Worm (Caenorhabditis elegans) whole organism, L1 larva: ENCODE measurements around the gene T16H12.3.
A peak's percentile ranks its signal among the peaks of the same experiment; 100 is the strongest.

Experiments used
- C04F5.9 ChIP-seq: sonication (generic microtip); optimal IDR thresholded peaks from 2 replicates; lab custom pipeline; 2016; ENCODE audit warnings: missing genetic modification characterization, missing compliant biosample characterization
- alr-1 ChIP-seq: fragments of 200-800 bp; sonication (Bioruptor generic); optimal IDR thresholded peaks from 2 replicates; lab custom pipeline; 2018; ENCODE audit warnings: borderline replicate concordance, mild to moderate bottlenecking, missing genetic modification characterization, missing compliant biosample characterization
- blmp-1 ChIP-seq: fragments of 150-350 bp; optimal IDR thresholded peaks from 2 replicates; lab custom pipeline; 2014; ENCODE audit warnings: missing biosample characterization, missing genetic modification characterization
- ceh-63 ChIP-seq: fragments of 200-800 bp; sonication (Bioruptor generic); optimal IDR thresholded peaks from 2 replicates; lab custom pipeline; 2018; ENCODE audit warnings: mild to moderate bottlenecking, missing genetic modification characterization, missing compliant biosample characterization
- ceh-8 ChIP-seq: fragments of 200-800 bp; sonication (Bioruptor generic); optimal IDR thresholded peaks from 2 replicates; lab custom pipeline; 2018; ENCODE audit warnings: mild to moderate bottlenecking, missing genetic modification characterization, moderate library complexity, missing compliant biosample characterization
- ceh-88 ChIP-seq: fragments of 200-800 bp; sonication (Bioruptor generic); IDR thresholded peaks from 2 replicates; pipeline ENCODE4 v1.3.6; 2022; ENCODE audit warnings: missing genetic modification characterization, missing compliant biosample characterization
- ces-1 ChIP-seq: fragments of 150-350 bp; optimal IDR thresholded peaks from 2 replicates; lab custom pipeline; 2014; ENCODE audit warnings: missing biosample characterization, missing genetic modification reagents, missing genetic modification characterization
- dsc-1 ChIP-seq: sonication (generic microtip); optimal IDR thresholded peaks from 2 replicates; lab custom pipeline; 2016; ENCODE audit warnings: mild to moderate bottlenecking, missing genetic modification characterization, missing compliant biosample characterization
- ets-5 ChIP-seq: fragments of 200-800 bp; sonication (Bioruptor generic); IDR thresholded peaks from 2 replicates; pipeline ENCODE4 v1.3.6; 2022; ENCODE audit warnings: missing genetic modification characterization, missing compliant biosample characterization
- fkh-10 ChIP-seq: sonication (generic microtip); optimal IDR thresholded peaks from 2 replicates; lab custom pipeline; 2017; ENCODE audit warnings: missing biosample characterization, missing genetic modification reagents, missing genetic modification characterization
- fkh-8 ChIP-seq: sonication (generic microtip); optimal IDR thresholded peaks from 2 replicates; lab custom pipeline; 2016; ENCODE audit warnings: mild to moderate bottlenecking, missing genetic modification characterization, missing compliant biosample characterization
- fos-1 ChIP-seq: fragments of 150-350 bp; optimal IDR thresholded peaks from 2 replicates; lab custom pipeline; 2014; ENCODE audit warnings: missing biosample characterization, missing genetic modification characterization
- grh-1 ChIP-seq: fragments of 200-800 bp; sonication (Bioruptor generic); IDR thresholded peaks from 2 replicates; pipeline ENCODE4 v1.3.6; 2022; ENCODE audit warnings: missing genetic modification reagents, missing genetic modification characterization, missing compliant biosample characterization
- hlh-17 ChIP-seq: fragments of 200-800 bp; sonication (Bioruptor generic); optimal IDR thresholded peaks from 2 replicates; lab custom pipeline; 2018; ENCODE audit warnings: missing genetic modification characterization, mild to moderate bottlenecking, missing compliant biosample characterization, moderate library complexity, borderline replicate concordance
- hpl-2 ChIP-seq: fragments of 150-350 bp; optimal IDR thresholded peaks from 2 replicates; lab custom pipeline; 2014; ENCODE audit warnings: missing biosample characterization, missing genetic modification reagents, missing genetic modification characterization
- isw-1 ChIP-seq: fragments of 200-800 bp; sonication (Bioruptor generic); IDR thresholded peaks from 2 replicates; pipeline ENCODE4 v1.3.6; 2022; ENCODE audit warnings: missing genetic modification characterization, missing compliant biosample characterization
- lin-13 ChIP-seq: fragments of 150-350 bp; optimal IDR thresholded peaks from 2 replicates; lab custom pipeline; 2014; ENCODE audit warnings: missing biosample characterization, missing genetic modification reagents, missing genetic modification characterization
- lin-39 ChIP-seq: fragments of 150-350 bp; optimal IDR thresholded peaks from 2 replicates; lab custom pipeline; 2014; ENCODE audit warnings: missing biosample characterization, missing genetic modification reagents, missing genetic modification characterization
- lir-3 ChIP-seq: sonication (generic microtip); optimal IDR thresholded peaks from 2 replicates; lab custom pipeline; 2016; ENCODE audit warnings: mild to moderate bottlenecking, missing genetic modification characterization, moderate library complexity, missing compliant biosample characterization; ENCODE audit not compliant: poor library complexity
- mab-9 ChIP-seq: fragments of 200-800 bp; sonication (Bioruptor generic); IDR thresholded peaks from 2 replicates; pipeline ENCODE4 v1.3.6; 2022; ENCODE audit warnings: missing genetic modification reagents, missing genetic modification characterization, missing compliant biosample characterization
- mep-1 ChIP-seq: fragments of 150-350 bp; optimal IDR thresholded peaks from 2 replicates; lab custom pipeline; 2014; ENCODE audit warnings: missing biosample characterization, missing genetic modification characterization
- nhr-11 ChIP-seq: fragments of 150-350 bp; optimal IDR thresholded peaks from 2 replicates; lab custom pipeline; 2014; ENCODE audit warnings: missing biosample characterization, missing genetic modification characterization
- nhr-12 ChIP-seq: sonication (generic microtip); optimal IDR thresholded peaks from 2 replicates; lab custom pipeline; 2017; ENCODE audit warnings: missing biosample characterization, missing genetic modification characterization
- nhr-19 ChIP-seq: fragments of 200-800 bp; sonication (Bioruptor generic); conservative IDR thresholded peaks from 2 replicates; pipeline ENCODE4 v1.3.6; 2022; ENCODE audit warnings: missing genetic modification characterization, missing compliant biosample characterization
- nhr-237 ChIP-seq: fragments of 150-350 bp; optimal IDR thresholded peaks from 2 replicates; lab custom pipeline; 2014; ENCODE audit warnings: missing biosample characterization, missing genetic modification characterization
- nhr-47 ChIP-seq: sonication (generic microtip); optimal IDR thresholded peaks from 2 replicates; lab custom pipeline; 2016; ENCODE audit warnings: mild to moderate bottlenecking, missing genetic modification characterization, moderate library complexity, missing compliant biosample characterization
- pag-3 ChIP-seq: sonication (generic microtip); optimal IDR thresholded peaks from 2 replicates; lab custom pipeline; 2017; ENCODE audit warnings: missing genetic modification characterization, mild to moderate bottlenecking, missing compliant biosample characterization, antibody characterized with exemption, borderline replicate concordance; ENCODE audit not compliant: insufficient read depth
- pqm-1 ChIP-seq: sonication (generic microtip); optimal IDR thresholded peaks from 3 replicates; lab custom pipeline; 2017; ENCODE audit warnings: missing biosample characterization, missing genetic modification characterization
- rnt-1 ChIP-seq: sonication (generic microtip); optimal IDR thresholded peaks from 2 replicates; lab custom pipeline; 2016; ENCODE audit warnings: mild to moderate bottlenecking, missing genetic modification characterization, moderate library complexity, missing compliant biosample characterization
- snpc-4 ChIP-seq: fragments of 150-350 bp; optimal IDR thresholded peaks from 2 replicates; lab custom pipeline; 2014; ENCODE audit warnings: missing biosample characterization, missing genetic modification characterization
- snu-23 ChIP-seq: sonication (generic microtip); optimal IDR thresholded peaks from 2 replicates; lab custom pipeline; 2016; ENCODE audit warnings: missing genetic modification characterization, missing compliant biosample characterization
- sup-37 ChIP-seq: fragments of 200-800 bp; sonication (Bioruptor generic); optimal IDR thresholded peaks from 2 replicates; lab custom pipeline; 2018; ENCODE audit warnings: mild to moderate bottlenecking, missing genetic modification characterization, missing compliant biosample characterization
- xbp-1 ChIP-seq: sonication (generic microtip); optimal IDR thresholded peaks from 2 replicates; lab custom pipeline; 2016; ENCODE audit warnings: missing genetic modification characterization, missing compliant biosample characterization
- zag-1 ChIP-seq: fragments of 150-350 bp; optimal IDR thresholded peaks from 2 replicates; lab custom pipeline; 2014; ENCODE audit warnings: missing biosample characterization, missing genetic modification characterization
- zip-4 ChIP-seq: fragments of 200-800 bp; sonication (Bioruptor generic); optimal IDR thresholded peaks from 2 replicates; lab custom pipeline; 2018; ENCODE audit warnings: mild to moderate bottlenecking, missing genetic modification characterization, moderate library complexity, missing compliant biosample characterization
- ztf-11 ChIP-seq, 2 experiments: sonication (generic microtip); optimal IDR thresholded peaks; 2 replicates each; lab custom pipeline; 2016 to 2017; ENCODE audit warnings: missing genetic modification characterization in 2 of 2, missing biosample characterization in 1 of 2, missing compliant biosample characterization in 1 of 2
- ztf-4 ChIP-seq: fragments of 150-350 bp; optimal IDR thresholded peaks from 2 replicates; lab custom pipeline; 2014; ENCODE audit warnings: missing biosample characterization, missing genetic modification characterization

T16H12.3 gene

ce11 chrIII:10035783-10036182 lies 47.3 kb downstream of the T16H12.3 start, which contains the start of gene xbx-3 (continued):
- TF ChIP-seq sup-37 (GFP tag; lab: Kevin White, UChicago) (no peak), nhr-47 (tag; lab: Kevin White, UChicago) (peak; percentile 79), lin-13 (GFP tag; lab: Kevin White, UChicago) (no peak), lir-3 (tag; lab: Kevin White, UChicago) (no peak), nhr-12 (tag; lab: Kevin White, UChicago) (no peak), nhr-11 (tag; lab: Kevin White, UChicago) (peak; percentile 66), xbp-1 (tag; lab: Kevin White, UChicago) (peak; percentile 27), fkh-8 (tag; lab: Kevin White, UChicago) (peak; percentile 98), fkh-10 (GFP tag; lab: Kevin White, UChicago) (peak; percentile 17), dsc-1 (tag; lab: Kevin White, UChicago) (peak; percentile 29), ceh-8 (GFP tag; lab: Kevin White, UChicago) (no peak), rnt-1 (tag; lab: Kevin White, UChicago) (no peak), pqm-1 (tag; lab: Kevin White, UChicago) (no peak), hpl-2 (GFP tag; lab: Kevin White, UChicago) (no peak), pag-3 (no peak), alr-1 (tag; lab: Kevin White, UChicago) (no peak), isw-1 (GFP tag; lab: Robert Waterston, UW) (no peak), nhr-19 (GFP tag; lab: Robert Waterston, UW) (no peak), ztf-4 (tag; lab: Kevin White, UChicago) (peak; percentile 34), lin-39 (no peak)

ce11 chrIII:10033881-10034280 lies 49.2 kb downstream of the T16H12.3 start, which contains the start of gene M04D8.8:
Gene M04D8.8 (plus strand): TSS chrIII:10034181.
- no peak for TF ChIP-seq ceh-88 (GFP tag; lab: Robert Waterston, UW)
- TF ChIP-seq ztf-11 (tag; optimal IDR thresholded peaks at IDR 0.05; lab: Kevin White, UChicago): no peak
- TF ChIP-seq C04F5.9 (tag; lab: Kevin White, UChicago): no peak
- no peak for TF ChIP-seq ces-1 (GFP tag; lab: Kevin White, UChicago)
- TF ChIP-seq hlh-17 (GFP tag; lab: Kevin White, UChicago): no peak
- TF ChIP-seq grh-1 (GFP tag; lab: Robert Waterston, UW): no peak
- TF ChIP-seq fkh-8 (tag; lab: Kevin White, UChicago): no peak
- no peak for TF ChIP-seq pag-3
- no peak for TF ChIP-seq mep-1
- TF ChIP-seq mab-9 (GFP tag; lab: Robert Waterston, UW): no peak
- no peak for TF ChIP-seq zag-1 (tag; lab: Kevin White, UChicago)
- no peak for TF ChIP-seq ets-5 (GFP tag; lab: Robert Waterston, UW)
- no peak for TF ChIP-seq snu-23
- TF ChIP-seq fos-1 (tag; lab: Kevin White, UChicago): no peak
- no peak for TF ChIP-seq nhr-237 (tag; lab: Kevin White, UChicago)
- no peak for TF ChIP-seq snpc-4
- no peak for TF ChIP-seq zip-4 (GFP tag; lab: Kevin White, UChicago)

ce11 chrIII:10033213-10033612 lies 49.9 kb downstream of the T16H12.3 start, which contains the start of gene M04D8.5:
Gene M04D8.5 (minus strand): TSS chrIII:10033313.
- no peak for TF ChIP-seq blmp-1 (tag; lab: Kevin White, UChicago)
- no peak for TF ChIP-seq ceh-88 (GFP tag; lab: Robert Waterston, UW)
- no peak for TF ChIP-seq ceh-63 (GFP tag; lab: Kevin White, UChicago)
- TF ChIP-seq, all 84 proteins: peak for 0
